Fruit fly (Drosophila melanogaster): ENCODE results near the gene Atg4a.

The Atg4a gene

DNA sequence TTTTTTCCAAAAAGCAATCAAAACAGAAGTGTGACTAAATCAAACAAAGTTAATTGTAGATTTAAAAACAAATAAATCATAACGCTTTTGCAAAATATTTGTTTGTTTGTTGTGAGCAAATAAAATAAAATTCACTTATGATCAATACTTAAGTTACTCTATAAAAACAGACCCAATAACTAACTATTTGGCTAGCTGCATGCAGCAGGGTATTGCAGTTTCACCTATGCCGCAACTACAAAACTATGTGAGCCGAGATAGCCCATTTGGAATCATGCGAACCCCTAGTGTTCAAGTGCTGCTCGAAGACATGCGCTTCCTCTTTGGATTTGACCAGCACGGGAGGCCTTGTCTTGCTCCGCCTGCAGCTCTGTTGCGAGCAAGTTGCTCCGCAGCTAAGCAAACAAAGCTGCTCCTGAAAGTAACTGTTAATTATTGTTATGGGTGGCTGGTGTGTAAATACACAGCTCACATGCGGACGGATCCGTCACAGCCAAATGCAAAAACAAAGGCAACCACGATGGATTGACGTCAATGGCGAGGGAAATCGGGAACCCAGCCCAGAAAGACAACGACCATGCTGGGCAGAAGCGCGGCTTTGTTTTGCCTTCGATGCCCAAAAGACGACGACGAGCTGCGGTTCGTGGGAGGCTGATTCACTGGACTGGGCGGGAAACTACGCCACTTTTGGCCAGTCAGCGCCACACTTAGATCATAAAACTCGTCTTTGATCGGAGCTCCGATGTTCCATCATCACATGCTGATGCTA is 41.4 kb downstream of the Atg4a start (continued):
- TF ChIP-seq Dp (GFP tag; optimal IDR thresholded peaks at IDR 0.05) (no peak), chif (GFP tag; optimal IDR thresholded peaks at IDR 0.05) (no peak), CG11247 (GFP tag; IDR thresholded peaks at IDR 0.05) (no peak), CG31441 (GFP tag; IDR thresholded peaks at IDR 0.05) (no peak), Vsx1 (GFP tag; optimal IDR thresholded peaks at IDR 0.05) (no peak), ato (GFP tag; IDR thresholded peaks at IDR 0.05; ENCODE audit: partially characterized antibody) (no peak), sqz (GFP tag; optimal IDR thresholded peaks at IDR 0.05) (no peak), Gug (GFP tag; IDR thresholded peaks at IDR 0.05) (no peak), nerfin-1 (tag; optimal IDR thresholded peaks at IDR 0.05) (no peak), wor (GFP tag; IDR thresholded peaks at IDR 0.05) (no peak), kah (GFP tag; optimal IDR thresholded peaks at IDR 0.05) (no peak), NFAT (GFP tag; IDR thresholded peaks at IDR 0.05) (no peak), knrl (GFP tag; IDR thresholded peaks at IDR 0.05; ENCODE audit: partially characterized antibody) (no peak), CG12299 (tag; optimal IDR thresholded peaks at IDR 0.05) (no peak), klu (GFP tag; IDR thresholded peaks at IDR 0.05) (0 out of 2 replicates have a peak, but pooled peaks have one; percentile 21), wdn (GFP tag; IDR thresholded peaks at IDR 0.05) (no peak), CkIIα-i1 (GFP tag; IDR thresholded peaks at IDR 0.05) (no peak), sna (GFP tag; IDR thresholded peaks at IDR 0.05; ENCODE audit: partially characterized antibody) (no peak), p53 (GFP tag; optimal IDR thresholded peaks at IDR 0.05) (no peak)

DNA sequence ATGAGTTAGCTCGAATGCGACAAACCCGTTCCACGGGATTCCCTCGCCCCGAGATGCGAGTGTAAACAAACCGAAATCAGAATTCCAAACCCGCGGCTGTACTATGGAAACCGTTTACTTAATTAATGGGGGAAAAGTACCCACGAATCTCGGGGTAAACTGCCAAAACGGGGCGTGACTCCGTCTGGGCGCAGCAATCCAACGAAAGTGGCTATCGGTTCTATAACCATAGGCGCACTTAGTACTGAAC is 41.9 kb downstream of the Atg4a start:
- TF ChIP-seq nerfin-2 (GFP tag; IDR thresholded peaks at IDR 0.05; ENCODE audit: partially characterized antibody) = no peak
- TF ChIP-seq sisA (GFP tag; IDR thresholded peaks at IDR 0.05) = no peak
- no peak for TF ChIP-seq CG16863 (GFP tag; optimal IDR thresholded peaks at IDR 0.05)
- TF ChIP-seq sd (tag; optimal IDR thresholded peaks at IDR 0.05) = peak; percentile 80
- no peak for TF ChIP-seq Bteb2 (GFP tag; optimal IDR thresholded peaks at IDR 0.05)
- no peak for TF ChIP-seq CkIIα-i1 (GFP tag; IDR thresholded peaks at IDR 0.05)
- no peak for TF ChIP-seq bcd (GFP tag; optimal IDR thresholded peaks at IDR 0.05)
- no peak for TF ChIP-seq nerfin-1 (tag; optimal IDR thresholded peaks at IDR 0.05)
- TF ChIP-seq emc (GFP tag; optimal IDR thresholded peaks at IDR 0.05) = no peak
- TF ChIP-seq C15 (GFP tag; IDR thresholded peaks at IDR 0.05) = no peak
- no peak for TF ChIP-seq Oaz (GFP tag; IDR thresholded peaks at IDR 0.05)
- no peak for TF ChIP-seq BEAF-32 (GFP tag; optimal IDR thresholded peaks at IDR 0.05)
- TF ChIP-seq gce (GFP tag; IDR thresholded peaks at IDR 0.05) = no peak
- TF ChIP-seq CG11695 (GFP tag; IDR thresholded peaks at IDR 0.05) = no peak
- TF ChIP-seq Optix (GFP tag; IDR thresholded peaks at IDR 0.05) = no peak
- TF ChIP-seq en (GFP tag; optimal IDR thresholded peaks at IDR 0.05) = no peak
- no peak for TF ChIP-seq CG30403 (GFP tag; optimal IDR thresholded peaks at IDR 0.05)
- no peak for TF ChIP-seq run (tag; optimal IDR thresholded peaks at IDR 0.05)
- TF ChIP-seq CG7928 (GFP tag; optimal IDR thresholded peaks at IDR 0.05) = no peak
- TF ChIP-seq exex (tag; optimal IDR thresholded peaks at IDR 0.05) = no peak
- peak; percentile 61 for TF ChIP-seq Ets65A (GFP tag)
- no peak for TF ChIP-seq CG17385 (GFP tag; optimal IDR thresholded peaks at IDR 0.05)
- no peak for TF ChIP-seq Bdp1 (GFP tag; optimal IDR thresholded peaks at IDR 0.05)
- no peak for TF ChIP-seq CG31365 (tag; optimal IDR thresholded peaks at IDR 0.05)
- no peak for TF ChIP-seq CG16779 (GFP tag; IDR thresholded peaks at IDR 0.05)
- peak; percentile 37 for TF ChIP-seq CG13894 (tag; optimal IDR thresholded peaks at IDR 0.05)
- TF ChIP-seq CG13624 (GFP tag; optimal IDR thresholded peaks at IDR 0.05) = no peak

Measured in whole organism, embryonic.